Worm (Caenorhabditis elegans) whole organism, young adult: ENCODE data around the gene dot-1.3.

Experiments used
- F57C9.4 ChIP-seq: sonication (generic microtip); optimal IDR thresholded peaks from 2 replicates; lab custom pipeline; 2017; ENCODE audit warnings: mild to moderate bottlenecking, missing genetic modification characterization, missing compliant biosample characterization
- ama-1 ChIP-seq, 3 experiments: fragments of 150-350 bp in 1 of 3; sonication (generic microtip) in 2 of 3; optimal IDR thresholded peaks; 2 replicates each; lab custom pipeline; 2014 to 2018; ENCODE audit warnings: missing biosample characterization in 2 of 3, missing genetic modification characterization in 2 of 3, missing genetic modification reagents in 2 of 3
- him-1 ChIP-seq: sonication (generic microtip); optimal IDR thresholded peaks from 2 replicates; lab custom pipeline; 2016; ENCODE audit warnings: missing genotype, missing genetic modification reagents, missing genetic modification characterization, missing compliant biosample characterization
- hmg-20 ChIP-seq: fragments of 200-800 bp; sonication (Bioruptor generic); IDR thresholded peaks from 2 replicates; pipeline ENCODE4 v1.3.6; 2022; ENCODE audit warnings: missing genetic modification reagents, missing genetic modification characterization, missing compliant biosample characterization
- lin-40 ChIP-seq: sonication (generic microtip); optimal IDR thresholded peaks from 2 replicates; lab custom pipeline; 2016; ENCODE audit warnings: missing genetic modification characterization, mild to moderate bottlenecking, missing compliant biosample characterization, missing genotype, missing genetic modification reagents
- lin-54 ChIP-seq: fragments of 200-800 bp; sonication (Bioruptor generic); optimal IDR thresholded peaks from 2 replicates; lab custom pipeline; 2018; ENCODE audit warnings: mild to moderate bottlenecking, missing genetic modification characterization, missing compliant biosample characterization
- madf-6 ChIP-seq: fragments of 200-800 bp; sonication (Bioruptor generic); IDR thresholded peaks from 2 replicates; pipeline ENCODE4 v1.3.6; 2022; ENCODE audit warnings: missing genetic modification reagents, missing genetic modification characterization, missing compliant biosample characterization
- zfh-2 ChIP-seq: fragments of 200-800 bp; sonication (Bioruptor generic); conservative IDR thresholded peaks from 2 replicates; pipeline ENCODE4 v1.3.6; 2022; ENCODE audit warnings: missing genetic modification reagents, missing genetic modification characterization, missing compliant biosample characterization

ce11 chrX:12314395-12314794 lies 11.7 kb upstream of the dot-1.3 start:
- TF ChIP-seq lin-54 (GFP tag; lab: Kevin White, UChicago), result no peak
- TF ChIP-seq ama-1 (optimal IDR thresholded peaks at IDR 0.05; lab: Kevin White, UChicago), result no peak
- TF ChIP-seq ama-1 (GFP tag; optimal IDR thresholded peaks at IDR 0.05; lab: Kevin White, UChicago), result no peak
- no peak for TF ChIP-seq him-1 (tag; lab: Kevin White, UChicago)
- TF ChIP-seq lin-40 (tag; lab: Kevin White, UChicago), result no peak
- no peak for TF ChIP-seq F57C9.4 (tag; lab: Kevin White, UChicago)
- TF ChIP-seq madf-6 (GFP tag; lab: Robert Waterston, UW), result no peak
- TF ChIP-seq hmg-20 (GFP tag; lab: Robert Waterston, UW), result no peak
- no peak for TF ChIP-seq zfh-2 (GFP tag; lab: Robert Waterston, UW)
